Fruit fly (Drosophila melanogaster): ENCODE measurements around the gene Syn1.

dm6 chr3L:21819497-21819896, 49.2 kb upstream of the Syn1 start:
- TF ChIP-seq usp (GFP tag; optimal IDR thresholded peaks at IDR 0.05) = no peak
- TF ChIP-seq Dll (optimal IDR thresholded peaks at IDR 0.05) = no peak
- TF ChIP-seq pan (optimal IDR thresholded peaks at IDR 0.05) = no peak
